Fruit fly (Drosophila melanogaster): ENCODE results near the gene CG11668.

CG11668 gene

dm6 chr3R:13044459-13044858, 6.3 kb downstream of the CG11668 start, which contains the start of gene Hsc70-2:
Gene Hsc70-2 (plus strand): TSS chr3R:13044759.
- no peak for TF ChIP-seq CG17801 (GFP tag; optimal IDR thresholded peaks at IDR 0.05; ENCODE audit: partially characterized antibody)

DNA sequence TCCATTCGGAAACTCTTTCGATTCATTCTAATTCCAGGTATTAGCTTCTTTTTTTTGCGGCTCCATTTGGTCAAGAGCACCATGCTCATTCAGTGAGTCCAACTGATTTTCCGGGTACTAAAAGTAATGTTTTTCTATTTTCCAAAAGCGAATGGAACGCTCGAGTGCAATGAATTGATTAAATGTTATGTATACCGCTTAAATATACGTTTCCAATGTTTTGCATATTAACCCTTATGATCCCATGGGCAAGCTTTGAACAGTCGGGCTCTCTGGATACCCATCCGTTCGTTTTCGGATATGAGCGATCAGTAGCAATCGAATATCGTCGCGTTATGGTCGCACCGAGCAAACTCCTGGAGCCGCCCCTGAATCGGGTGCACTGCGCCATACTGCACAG, 9.3 kb downstream of the CG11668 start, which contains the start of gene CG31157:
Gene CG31157, plus strand, starts transcription at position 301 of the 400 bp plus-strand sequence.
- no peak for TF ChIP-seq CG17801 (GFP tag; optimal IDR thresholded peaks at IDR 0.05; ENCODE audit: partially characterized antibody)

dm6 chr3R:13051298-13051723, 13.1 kb downstream of the CG11668 start, which contains the start of gene CG7966:
Gene CG7966 (minus strand): TSS chr3R:13051453.
- no peak for TF ChIP-seq CG17801 (GFP tag; optimal IDR thresholded peaks at IDR 0.05; ENCODE audit: partially characterized antibody)

dm6 chr3R:13051942-13052693, 13.9 kb downstream of the CG11668 start, which contains the start of gene pic:
Gene pic (plus strand): TSS chr3R:13052245.
- TF ChIP-seq CG17801 (GFP tag; optimal IDR thresholded peaks at IDR 0.05; ENCODE audit: partially characterized antibody) = no peak

- no peak for TF ChIP-seq CG17801 (GFP tag; optimal IDR thresholded peaks at IDR 0.05; ENCODE audit: partially characterized antibody)
These were observed 18.4 kb downstream of the CG11668 start for dm6 chr3R:13056553-13056952.

- no peak for TF ChIP-seq CG17801 (GFP tag; optimal IDR thresholded peaks at IDR 0.05; ENCODE audit: partially characterized antibody)
These were observed 19.1 kb downstream of the CG11668 start, which contains the start of gene sim for dm6 chr3R:13057121-13057805. Gene sim (plus strand): TSS chr3R:13057755.

dm6 chr3R:13063746-13064592, 25.8 kb downstream of the CG11668 start:
- TF ChIP-seq CG17801 (GFP tag; optimal IDR thresholded peaks at IDR 0.05; ENCODE audit: partially characterized antibody) = no peak

dm6 chr3R:13065180-13065757, 27.1 kb downstream of the CG11668 start:
- TF ChIP-seq CG17801 (GFP tag; optimal IDR thresholded peaks at IDR 0.05; ENCODE audit: partially characterized antibody) = no peak

dm6 chr3R:13068022-13068421, 29.8 kb downstream of the CG11668 start:
- TF ChIP-seq CG17801 (GFP tag; optimal IDR thresholded peaks at IDR 0.05; ENCODE audit: partially characterized antibody) = no peak

DNA sequence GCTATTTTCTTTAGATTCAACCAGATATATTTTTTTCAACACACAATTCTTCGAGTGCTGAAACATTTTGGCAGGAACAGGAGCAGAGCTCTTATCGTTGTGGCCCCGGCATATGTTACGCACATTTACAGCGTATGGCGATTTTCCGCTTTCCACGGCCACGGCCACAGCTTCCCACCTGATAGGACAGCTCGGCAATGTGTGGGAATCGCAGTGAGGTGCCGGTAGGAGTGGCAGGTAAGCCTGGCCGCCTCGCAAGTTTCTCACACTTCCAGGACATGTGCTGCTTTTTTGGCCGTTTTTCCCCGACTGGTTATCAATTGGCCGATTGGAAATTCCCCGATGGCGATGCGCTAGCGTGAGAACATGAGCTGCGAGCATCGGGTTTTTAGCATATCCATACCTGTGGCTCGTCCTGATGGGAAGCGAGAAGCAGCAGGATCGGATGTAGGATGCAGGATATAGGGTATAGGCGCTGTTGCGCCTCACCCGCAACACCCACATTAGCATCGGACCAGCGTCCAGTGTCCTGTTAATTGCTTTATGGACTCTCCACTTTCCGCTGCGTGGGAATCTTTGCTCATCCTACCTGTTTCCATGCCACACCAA, 31.9 kb downstream of the CG11668 start:
- no peak for TF ChIP-seq CG17801 (GFP tag; optimal IDR thresholded peaks at IDR 0.05; ENCODE audit: partially characterized antibody)

DNA sequence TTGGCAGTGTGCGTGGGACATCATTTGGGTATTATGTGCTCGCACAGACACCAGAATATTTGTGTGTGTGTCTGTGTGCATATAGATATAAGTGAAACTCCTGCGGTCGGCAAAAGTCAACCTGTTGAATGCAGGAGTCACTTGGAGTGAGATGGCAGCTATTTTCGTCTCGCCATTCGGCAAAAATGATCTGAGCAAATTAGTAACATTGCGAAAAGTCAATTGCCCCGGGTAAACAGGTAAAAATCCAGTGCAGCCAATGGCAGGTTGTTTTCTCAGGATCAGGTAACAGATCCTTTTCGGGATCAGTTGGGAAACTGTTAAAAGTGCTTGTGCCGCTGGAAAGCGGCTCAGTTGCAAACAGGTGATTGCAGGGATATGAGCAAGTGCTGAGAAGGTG, 33.9 kb downstream of the CG11668 start:
- TF ChIP-seq CG17801 (GFP tag; optimal IDR thresholded peaks at IDR 0.05; ENCODE audit: partially characterized antibody) = no peak

DNA sequence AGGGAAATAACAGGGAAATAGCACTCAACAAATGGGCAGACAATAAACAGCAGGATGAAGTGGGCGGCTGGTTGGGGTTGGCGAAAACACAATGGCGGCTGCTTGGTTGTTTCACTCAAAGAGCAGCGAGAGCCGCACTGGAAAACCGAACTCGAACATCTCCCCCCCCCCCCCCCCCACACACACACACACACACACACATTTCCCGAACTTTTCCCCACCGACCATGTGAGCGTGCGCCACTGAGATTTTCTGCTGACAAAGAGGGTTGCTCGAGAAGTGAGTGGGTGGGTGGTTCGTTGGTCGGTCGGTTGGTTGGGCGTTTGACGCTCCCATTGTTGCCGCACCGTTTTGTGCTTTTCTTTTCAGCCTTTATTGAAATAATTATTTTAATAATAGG, 35.0 kb downstream of the CG11668 start:
- no peak for TF ChIP-seq CG17801 (GFP tag; optimal IDR thresholded peaks at IDR 0.05; ENCODE audit: partially characterized antibody)

DNA sequence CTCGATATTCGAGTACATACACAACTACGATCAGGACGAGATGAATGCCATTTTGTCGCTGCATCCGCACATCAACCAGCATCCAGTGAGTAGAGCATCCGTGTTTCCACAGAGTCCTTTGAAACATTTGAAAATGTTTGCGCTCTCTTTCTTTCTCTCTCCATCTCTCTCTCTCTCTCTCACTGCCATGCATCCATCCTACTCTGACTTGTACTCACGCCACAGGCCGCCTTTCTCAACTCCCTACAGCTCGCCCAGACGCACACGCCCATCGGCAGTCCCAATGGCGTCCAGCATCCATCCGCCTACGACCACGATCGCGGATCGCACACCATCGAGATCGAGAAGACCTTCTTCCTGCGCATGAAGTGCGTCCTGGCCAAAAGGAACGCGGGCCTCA, 36.4 kb downstream of the CG11668 start:
- no peak for TF ChIP-seq CG17801 (GFP tag; optimal IDR thresholded peaks at IDR 0.05; ENCODE audit: partially characterized antibody)

DNA sequence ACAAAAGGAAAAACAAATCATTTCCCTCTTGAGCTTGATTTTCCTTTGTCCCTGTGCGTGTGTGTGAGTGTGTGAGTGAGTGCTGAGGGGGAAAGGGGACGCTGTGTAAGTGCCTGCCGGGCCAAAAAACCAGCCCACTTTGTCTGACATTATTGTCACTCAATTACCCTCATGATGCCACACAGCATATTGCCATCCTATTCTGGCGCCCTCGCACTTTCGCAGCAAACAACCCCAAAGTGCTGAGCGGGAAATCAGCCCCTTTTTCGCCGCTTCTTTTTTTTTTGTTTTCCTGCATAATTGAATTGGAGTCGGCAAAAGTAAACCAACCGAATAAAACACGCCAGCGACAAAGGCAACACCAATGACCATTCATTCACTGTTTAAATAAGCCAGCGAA, 37.6 kb downstream of the CG11668 start:
- TF ChIP-seq CG17801 (GFP tag; optimal IDR thresholded peaks at IDR 0.05; ENCODE audit: partially characterized antibody) = no peak

Measured in ovary, adult (tissue).